Worm (Caenorhabditis elegans): ENCODE measurements around the gene cdh-4.

Gene cdh-4

ce11 chrIII:4520057-4520456 is at the start of gene cdh-4:
Gene cdh-4, plus strand, starts transcription at chrIII:4520357.
- no peak for TF ChIP-seq mab-9 (GFP tag; IDR thresholded peaks at IDR 0.05)

ce11 chrIII:4470793-4471192 is 49.4 kb upstream of the cdh-4 start:
- TF ChIP-seq ama-1 (optimal IDR thresholded peaks at IDR 0.05) (no peak), ces-1 (GFP tag; optimal IDR thresholded peaks at IDR 0.05) (no peak), ceh-63 (GFP tag; optimal IDR thresholded peaks at IDR 0.05) (no peak), fos-1 (tag; optimal IDR thresholded peaks at IDR 0.05) (peak; percentile 19), sox-4 (tag; optimal IDR thresholded peaks at IDR 0.05) (no peak), nhr-71 (tag; optimal IDR thresholded peaks at IDR 0.05) (peak; percentile 72), jun-1 (tag; optimal IDR thresholded peaks at IDR 0.05) (no peak), vab-15 (tag; optimal IDR thresholded peaks at IDR 0.05) (no peak), snpc-4 (tag; optimal IDR thresholded peaks at IDR 0.05) (no peak), lin-35 (GFP tag; optimal IDR thresholded peaks at IDR 0.05) (peak; percentile 51 to 60), rnt-1 (tag; optimal IDR thresholded peaks at IDR 0.05) (peak; percentile 50), C04F5.9 (tag; optimal IDR thresholded peaks at IDR 0.05) (no peak), ceh-88 (GFP tag; IDR thresholded peaks at IDR 0.05) (no peak), efl-1 (optimal IDR thresholded peaks at IDR 0.05) (peak; percentile 48 to 54), efl-1 (GFP tag; optimal IDR thresholded peaks at IDR 0.05 in 1 of 2) (peak; percentile 27 to 93), sup-37 (GFP tag; optimal IDR thresholded peaks at IDR 0.05) (no peak), mab-9 (GFP tag; IDR thresholded peaks at IDR 0.05) (no peak), egl-27 (tag; optimal IDR thresholded peaks at IDR 0.05) (no peak), irx-1 (tag; optimal IDR thresholded peaks at IDR 0.05) (no peak), dsc-1 (tag; optimal IDR thresholded peaks at IDR 0.05) (no peak), elt-2 (tag; optimal IDR thresholded peaks at IDR 0.05) (peak; percentile 0), efl-3 (GFP tag; optimal IDR thresholded peaks at IDR 0.05) (peak; percentile 28), aly-2 (tag; optimal IDR thresholded peaks at IDR 0.05) (no peak), fkh-8 (tag; optimal IDR thresholded peaks at IDR 0.05) (peak; percentile 78), nhr-90 (tag; optimal IDR thresholded peaks at IDR 0.05; ENCODE audit: poor library complexity) (peak; percentile 58), unc-62 (GFP tag; optimal IDR thresholded peaks at IDR 0.05) (no peak), nhr-20 (tag; optimal IDR thresholded peaks at IDR 0.05) (peak; percentile 53), pax-3 (tag; optimal IDR thresholded peaks at IDR 0.05) (no peak), skn-1 (tag; optimal IDR thresholded peaks at IDR 0.05) (peak; percentile 26), unc-86 (tag; optimal IDR thresholded peaks at IDR 0.05) (peak; percentile 45), egl-13 (tag; optimal IDR thresholded peaks at IDR 0.05) (peak; percentile 24), alr-1 (tag; optimal IDR thresholded peaks at IDR 0.05; ENCODE audit: borderline replicate concordance) (no peak), unc-130 (tag; optimal IDR thresholded peaks at IDR 0.05) (no peak), snu-23 (GFP tag; optimal IDR thresholded peaks at IDR 0.05) (peak; percentile 82), F16B12.6 (tag; optimal IDR thresholded peaks at IDR 0.05) (no peak), ceh-90 (tag; optimal IDR thresholded peaks at IDR 0.05) (no peak), lin-15B (tag; optimal IDR thresholded peaks at IDR 0.05) (no peak), elt-3 (tag; optimal IDR thresholded peaks at IDR 0.05) (peak in 1 of 6 experiments; percentile 50), fkh-4 (tag; optimal IDR thresholded peaks at IDR 0.05; ENCODE audit: borderline replicate concordance) (no peak), sptf-1 (tag; optimal IDR thresholded peaks at IDR 0.05) (no peak), lin-39 (tag; optimal IDR thresholded peaks at IDR 0.05) (no peak), hlh-17 (GFP tag; optimal IDR thresholded peaks at IDR 0.05; ENCODE audit: borderline replicate concordance) (no peak), fkh-10 (GFP tag; optimal IDR thresholded peaks at IDR 0.05) (no peak), lsy-2 (tag; optimal IDR thresholded peaks at IDR 0.05) (peak; percentile 73 to 79), mep-1 (tag; optimal IDR thresholded peaks at IDR 0.05) (peak; percentile 67), ceh-8 (GFP tag; optimal IDR thresholded peaks at IDR 0.05) (peak; percentile 19), lir-3 (tag; optimal IDR thresholded peaks at IDR 0.05; ENCODE audit: poor library complexity) (peak; percentile 82), nhr-84 (tag; optimal IDR thresholded peaks at IDR 0.05) (no peak), zip-4 (GFP tag; optimal IDR thresholded peaks at IDR 0.05) (no peak), ceh-82 (tag; optimal IDR thresholded peaks at IDR 0.05) (peak in 2 of 3 experiments; percentile 49 to 64), lin-13 (GFP tag; optimal IDR thresholded peaks at IDR 0.05) (no peak)
